Fruit fly (Drosophila melanogaster) whole organism, embryonic: ENCODE measurements around the gene CG5013.

Source experiments
- B-H1 ChIP-seq: fragments of 200-800 bp; sonication (Bioruptor generic); IDR thresholded peaks from 3 replicates; pipeline ENCODE4 v1.3.6; 2022; ENCODE audit warnings: missing biosample characterization, missing genetic modification characterization
- CG10366 ChIP-seq: fragments of 200-800 bp; sonication (Bioruptor generic); IDR thresholded peaks from 2 replicates; pipeline ENCODE4 v1.3.6; 2022; ENCODE audit warnings: missing biosample characterization, missing genetic modification characterization
- CG10565 ChIP-seq: fragments of 200-800 bp; sonication (Bioruptor generic); optimal IDR thresholded peaks from 3 replicates; lab custom pipeline; 2016; ENCODE audit warnings: missing biosample characterization, mild to moderate bottlenecking, missing genetic modification characterization
- CG11398 ChIP-seq: fragments of 200-800 bp; sonication (Bioruptor generic); optimal IDR thresholded peaks from 2 replicates; lab custom pipeline; 2016; ENCODE audit warnings: missing biosample characterization, missing genetic modification characterization
- CG11560 ChIP-seq: fragments of 200-800 bp; sonication (Bioruptor generic); IDR thresholded peaks from 3 replicates; pipeline ENCODE4 v1.3.6; 2022; ENCODE audit warnings: missing biosample characterization, missing genetic modification characterization
- CG12071 ChIP-seq: fragments of 200-800 bp; sonication (Bioruptor generic); optimal IDR thresholded peaks from 3 replicates; lab custom pipeline; 2018; ENCODE audit warnings: missing biosample characterization, mild to moderate bottlenecking, missing genetic modification characterization
- CG12299 ChIP-seq: fragments of 200-800 bp; sonication (Bioruptor generic); optimal IDR thresholded peaks from 2 replicates; lab custom pipeline; 2018; ENCODE audit warnings: missing biosample characterization, mild to moderate bottlenecking, missing genetic modification characterization
- CG12769 ChIP-seq: fragments of 200-800 bp; sonication (Bioruptor generic); optimal IDR thresholded peaks from 2 replicates; lab custom pipeline; 2019; ENCODE audit warnings: missing biosample characterization, mild to moderate bottlenecking, missing genetic modification characterization, moderate library complexity
- CG13123 ChIP-seq: fragments of 200-800 bp; sonication (Bioruptor generic); optimal IDR thresholded peaks from 2 replicates; lab custom pipeline; 2016; ENCODE audit warnings: missing biosample characterization, missing genetic modification characterization
- CG13296 ChIP-seq: fragments of 200-800 bp; sonication (Bioruptor generic); optimal IDR thresholded peaks from 3 replicates; lab custom pipeline; 2018; ENCODE audit warnings: missing biosample characterization, mild to moderate bottlenecking, missing genetic modification characterization
- CG13424 ChIP-seq: fragments of 200-800 bp; sonication (Bioruptor generic); optimal IDR thresholded peaks from 2 replicates; lab custom pipeline; 2019; ENCODE audit warnings: missing biosample characterization, mild to moderate bottlenecking, missing genetic modification characterization, moderate library complexity
- CG14050 ChIP-seq: fragments of 200-800 bp; sonication (Bioruptor generic); IDR thresholded peaks from 3 replicates; pipeline ENCODE4 v1.3.6; 2022; ENCODE audit warnings: missing biosample characterization, missing genetic modification characterization
- CG14965 ChIP-seq: fragments of 200-800 bp; sonication (Bioruptor generic); optimal IDR thresholded peaks from 2 replicates; lab custom pipeline; 2016; ENCODE audit warnings: missing biosample characterization, missing genetic modification characterization, borderline replicate concordance
- CG1529 ChIP-seq: fragments of 200-800 bp; sonication (Bioruptor generic); optimal IDR thresholded peaks from 3 replicates; lab custom pipeline; 2018; ENCODE audit warnings: missing biosample characterization, missing genetic modification characterization
- CG1647 ChIP-seq: fragments of 200-800 bp; sonication (Bioruptor generic); optimal IDR thresholded peaks from 3 replicates; lab custom pipeline; 2016; ENCODE audit warnings: missing biosample characterization, missing genetic modification characterization
- CG16863 ChIP-seq: fragments of 200-800 bp; sonication (Bioruptor generic); optimal IDR thresholded peaks from 3 replicates; lab custom pipeline; 2016; ENCODE audit warnings: missing biosample characterization, missing genetic modification characterization
- CG18619 ChIP-seq: fragments of 200-800 bp; sonication (Bioruptor generic); optimal IDR thresholded peaks from 3 replicates; lab custom pipeline; 2017; ENCODE audit warnings: missing biosample characterization, mild to moderate bottlenecking, missing genetic modification characterization
- CG2875 ChIP-seq: fragments of 200-800 bp; sonication (Bioruptor generic); optimal IDR thresholded peaks from 2 replicates; lab custom pipeline; 2017; ENCODE audit warnings: missing biosample characterization, mild to moderate bottlenecking, missing genetic modification characterization, missing genetic modification reagents
- CG3065 ChIP-seq: fragments of 200-800 bp; sonication (Bioruptor generic); optimal IDR thresholded peaks from 2 replicates; lab custom pipeline; 2016; ENCODE audit warnings: missing biosample characterization, missing genetic modification characterization
- CG31224 ChIP-seq: fragments of 200-800 bp; sonication (Bioruptor generic); IDR thresholded peaks from 2 replicates; pipeline ENCODE4 v1.3.6; 2022; ENCODE audit warnings: missing biosample characterization, missing genetic modification characterization
- CG31388 ChIP-seq: fragments of 200-800 bp; sonication (Bioruptor generic); optimal IDR thresholded peaks from 2 replicates; lab custom pipeline; 2016; ENCODE audit warnings: missing biosample characterization, missing genetic modification characterization
- CG34422 ChIP-seq: fragments of 200-800 bp; sonication (Bioruptor generic); IDR thresholded peaks from 3 replicates; pipeline ENCODE4 v1.3.6; 2022; ENCODE audit warnings: missing biosample characterization, missing genetic modification characterization
- CG4328 ChIP-seq: fragments of 200-800 bp; sonication (Bioruptor generic); optimal IDR thresholded peaks from 3 replicates; lab custom pipeline; 2017; ENCODE audit warnings: missing biosample characterization, missing genetic modification reagents, missing genetic modification characterization
- CG6854 ChIP-seq: fragments of 200-800 bp; sonication (Bioruptor generic); optimal IDR thresholded peaks from 3 replicates; lab custom pipeline; 2017; ENCODE audit warnings: missing biosample characterization, mild to moderate bottlenecking, missing genetic modification characterization
- CG7839 ChIP-seq: fragments of 200-800 bp; sonication (Bioruptor generic); optimal IDR thresholded peaks from 3 replicates; lab custom pipeline; 2018; ENCODE audit warnings: missing biosample characterization, mild to moderate bottlenecking, missing genetic modification characterization, moderate library complexity
- CG7928 ChIP-seq: fragments of 200-800 bp; sonication (Bioruptor generic); optimal IDR thresholded peaks from 2 replicates; lab custom pipeline; 2017; ENCODE audit warnings: missing biosample characterization, mild to moderate bottlenecking, missing genetic modification characterization
- CG8924 ChIP-seq: fragments of 200-800 bp; optimal IDR thresholded peaks from 3 replicates; lab custom pipeline; 2019; ENCODE audit warnings: missing biosample characterization, mild to moderate bottlenecking, missing genetic modification characterization, moderate library complexity
- CG9609 ChIP-seq: fragments of 200-800 bp; sonication (Bioruptor generic); optimal IDR thresholded peaks from 3 replicates; lab custom pipeline; 2016; ENCODE audit warnings: missing biosample characterization, missing genetic modification characterization
- CHES-1-like ChIP-seq: fragments of 200-800 bp; sonication (Bioruptor generic); optimal IDR thresholded peaks from 2 replicates; lab custom pipeline; 2016; ENCODE audit warnings: missing biosample characterization, missing genetic modification characterization
- D19A ChIP-seq: fragments of 200-800 bp; optimal IDR thresholded peaks from 3 replicates; lab custom pipeline; 2019; ENCODE audit warnings: missing biosample characterization, mild to moderate bottlenecking, missing genetic modification characterization, moderate library complexity
- Dref ChIP-seq: fragments of 200-800 bp; sonication (Bioruptor generic); IDR thresholded peaks from 2 replicates; pipeline ENCODE4 v1.3.6; 2022; ENCODE audit warnings: missing biosample characterization, missing genetic modification characterization
- Gug ChIP-seq: fragments of 200-800 bp; sonication (Bioruptor generic); IDR thresholded peaks from 4 replicates; pipeline ENCODE4 v1.3.6; 2022; ENCODE audit warnings: missing biosample characterization, missing genetic modification characterization
- Hr39 ChIP-seq: fragments of >200 bp; optimal IDR thresholded peaks from 2 replicates; lab custom pipeline; 2017
- Kr ChIP-seq: fragments of 200-800 bp; sonication (Bioruptor generic); optimal IDR thresholded peaks from 2 replicates; lab custom pipeline; 2017; ENCODE audit warnings: missing biosample characterization, mild to moderate bottlenecking, missing genetic modification characterization
- Lim3 ChIP-seq: fragments of 200-800 bp; sonication (Bioruptor generic); IDR thresholded peaks from 2 replicates; pipeline ENCODE4 v1.3.6; 2022; ENCODE audit warnings: missing biosample characterization, missing genetic modification characterization
- MESR4 ChIP-seq: fragments of 200-800 bp; sonication (Bioruptor generic); optimal IDR thresholded peaks from 2 replicates; lab custom pipeline; 2018; ENCODE audit warnings: missing biosample characterization, mild to moderate bottlenecking, missing genetic modification characterization, moderate library complexity
- Mes4 ChIP-seq: fragments of 200-800 bp; sonication (Bioruptor generic); optimal IDR thresholded peaks from 2 replicates; lab custom pipeline; 2016; ENCODE audit warnings: missing biosample characterization, missing genetic modification characterization
- Neu2 ChIP-seq: fragments of 200-800 bp; sonication (Bioruptor generic); optimal IDR thresholded peaks from 3 replicates; lab custom pipeline; 2016; ENCODE audit warnings: missing biosample characterization, missing genetic modification characterization, borderline replicate concordance
- Opbp ChIP-seq: fragments of 200-800 bp; sonication (Bioruptor generic); IDR thresholded peaks from 3 replicates; pipeline ENCODE4 v1.3.6; 2022; ENCODE audit warnings: missing biosample characterization, missing genetic modification characterization; ENCODE audit not compliant: partially characterized antibody
- Optix ChIP-seq: fragments of 200-800 bp; sonication (Bioruptor generic); IDR thresholded peaks from 3 replicates; pipeline ENCODE4 v1.3.6; 2022; ENCODE audit warnings: missing biosample characterization, missing genetic modification characterization
- Sox102F ChIP-seq: fragments of 200-800 bp; sonication (Bioruptor generic); optimal IDR thresholded peaks from 2 replicates; lab custom pipeline; 2018; ENCODE audit warnings: missing biosample characterization, mild to moderate bottlenecking, missing genetic modification characterization, moderate library complexity
- Trl ChIP-seq, 3 experiments: fragments of >200 bp in 2 of 3; fragments of 200-800 bp in 1 of 3; sonication (Bioruptor generic) in 1 of 3; optimal IDR thresholded peaks; 2 replicates in 1 of 3; 3 replicates in 2 of 3; lab custom pipeline; 2016 to 2017; ENCODE audit warnings: missing biosample characterization in 1 of 3, missing genetic modification characterization in 1 of 3
- abd-A ChIP-seq: fragments of 200-800 bp; sonication (Bioruptor generic); optimal IDR thresholded peaks from 3 replicates; lab custom pipeline; 2019; ENCODE audit warnings: missing biosample characterization, mild to moderate bottlenecking, missing genetic modification characterization, moderate library complexity
- ase ChIP-seq: fragments of 200-800 bp; sonication (Bioruptor generic); IDR thresholded peaks from 3 replicates; pipeline ENCODE4 v1.3.6; 2022; ENCODE audit warnings: missing biosample characterization, missing genetic modification characterization
- ato ChIP-seq: fragments of 200-800 bp; sonication (Bioruptor generic); IDR thresholded peaks from 2 replicates; pipeline ENCODE4 v1.3.6; 2022; ENCODE audit warnings: missing biosample characterization, missing genetic modification characterization; ENCODE audit not compliant: partially characterized antibody
- gfzf ChIP-seq: fragments of 200-800 bp; sonication (Bioruptor generic); optimal IDR thresholded peaks from 2 replicates; lab custom pipeline; 2016; ENCODE audit warnings: missing biosample characterization, mild to moderate bottlenecking, missing genetic modification characterization, moderate library complexity
- kni ChIP-seq: fragments of 200-800 bp; sonication (Bioruptor generic); optimal IDR thresholded peaks from 3 replicates; lab custom pipeline; 2017; ENCODE audit warnings: mild to moderate bottlenecking, missing biosample characterization, missing genetic modification reagents, missing genetic modification characterization
- otp ChIP-seq: fragments of 200-800 bp; sonication (Bioruptor generic); IDR thresholded peaks from 3 replicates; pipeline ENCODE4, ENCODE4 v1.3.6; 2022; ENCODE audit warnings: missing biosample characterization, missing genetic modification characterization
- pb ChIP-seq: fragments of 200-800 bp; sonication (Bioruptor generic); optimal IDR thresholded peaks from 3 replicates; lab custom pipeline; 2016; ENCODE audit warnings: missing biosample characterization, missing genetic modification characterization
- trem ChIP-seq: fragments of 200-800 bp; optimal IDR thresholded peaks from 3 replicates; lab custom pipeline; 2019; ENCODE audit warnings: missing biosample characterization, mild to moderate bottlenecking, missing genetic modification characterization, moderate library complexity

CG5013 gene

DNA sequence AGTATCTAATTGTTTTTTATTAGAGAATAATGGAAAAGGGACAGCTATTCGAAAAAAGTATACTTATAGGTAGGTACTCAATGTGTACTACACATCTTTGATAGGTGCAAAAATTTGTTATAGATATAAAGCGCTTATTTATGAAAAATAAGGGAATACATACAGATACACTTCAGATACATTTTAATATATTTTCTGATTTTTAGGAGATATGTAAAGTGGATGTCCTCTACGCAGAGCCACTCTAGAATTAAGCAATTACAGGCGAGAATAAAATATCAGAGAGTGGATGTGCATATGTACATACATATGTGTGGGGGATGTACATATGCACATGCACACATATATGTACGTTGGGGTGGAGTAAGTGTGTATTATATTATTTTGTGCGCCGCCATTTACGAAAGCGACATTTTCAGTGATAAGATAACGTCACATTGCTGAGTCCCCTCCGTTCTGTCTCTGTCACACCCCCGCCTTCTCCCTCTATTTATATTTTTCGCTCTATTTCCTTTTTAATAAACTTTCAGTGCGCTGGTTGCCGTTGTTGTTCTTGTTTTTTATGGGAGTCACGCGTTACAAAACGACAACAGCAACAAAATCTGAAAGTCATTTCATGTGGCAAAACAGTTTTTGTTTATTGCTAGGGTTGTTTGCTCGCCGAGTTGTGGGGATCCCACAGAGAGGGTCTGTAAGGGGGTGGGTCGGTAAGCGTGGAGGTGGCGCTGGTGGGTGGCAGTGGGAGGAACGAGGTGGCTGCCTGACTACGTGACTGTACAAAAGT, 44.6 kb upstream of the CG5013 start (continued):
- TF ChIP-seq CG2875 (GFP tag; lab: Kevin White, UChicago) (no peak), Trl (optimal IDR thresholded peaks at IDR 0.05; lab: Kevin White, UChicago) (no peak), Trl (GFP tag; optimal IDR thresholded peaks at IDR 0.05; lab: Kevin White, UChicago) (no peak), MESR4 (GFP tag; lab: Kevin White, UChicago) (no peak), CG14050 (GFP tag; lab: Robert Waterston, UW) (no peak), CG7839 (tag; lab: Kevin White, UChicago) (no peak), Kr (no peak), otp (GFP tag; lab: Robert Waterston, UW) (no peak), CG13424 (peak; percentile 21), kni (peak; percentile 15), Sox102F (GFP tag; lab: Kevin White, UChicago) (no peak), CG11560 (tag; lab: Robert Waterston, UW) (no peak), CG13296 (peak; percentile 67), Neu2 (GFP tag; lab: Kevin White, UChicago) (no peak), CG9609 (GFP tag; lab: Kevin White, UChicago) (no peak), ato (GFP tag; lab: Robert Waterston, UW) (no peak), CG8924 (tag; lab: Kevin White, UChicago) (peak; percentile 7), CG6854 (GFP tag; lab: Kevin White, UChicago) (peak; percentile 48), B-H1 (GFP tag; lab: Robert Waterston, UW) (no peak), CG16863 (GFP tag; lab: Kevin White, UChicago) (no peak), CG34422 (peak; percentile 15; the same call in 1 of the 3 replicates), CG11398 (GFP tag; lab: Kevin White, UChicago) (no peak), CG10366 (GFP tag; lab: Robert Waterston, UW) (no peak), CG12769 (tag; lab: Kevin White, UChicago) (no peak), CG14965 (GFP tag; lab: Kevin White, UChicago) (no peak), CG1647 (GFP tag; lab: Kevin White, UChicago) (no peak), Opbp (GFP tag; lab: Robert Waterston, UW) (no peak), Dref (GFP tag; lab: Robert Waterston, UW) (no peak), trem (tag; lab: Kevin White, UChicago) (no peak), CG7928 (GFP tag; lab: Kevin White, UChicago) (no peak), abd-A (tag; lab: Kevin White, UChicago) (no peak), CG12071 (GFP tag; lab: Kevin White, UChicago) (peak; percentile 59), CG10565 (GFP tag; lab: Kevin White, UChicago) (no peak), Mes4 (no peak), Optix (GFP tag; lab: Robert Waterston, UW) (no peak), Gug (GFP tag; lab: Robert Waterston, UW) (no peak), Hr39 (no peak), D19A (tag; lab: Kevin White, UChicago) (no peak), CHES-1-like (GFP tag; lab: Kevin White, UChicago) (no peak), gfzf (GFP tag; lab: Kevin White, UChicago) (no peak), CG13123 (GFP tag; lab: Kevin White, UChicago) (no peak), Lim3 (GFP tag; lab: Robert Waterston, UW) (no peak), CG31388 (GFP tag; lab: Kevin White, UChicago) (no peak), pb (no peak), CG12299 (no peak), CG3065 (GFP tag; lab: Kevin White, UChicago) (no peak), CG4328 (GFP tag; lab: Kevin White, UChicago) (peak; percentile 54), ase (GFP tag; lab: Robert Waterston, UW) (no peak), CG31224 (GFP tag; lab: Robert Waterston, UW) (no peak), CG1529 (GFP tag; lab: Kevin White, UChicago) (no peak), CG18619 (GFP tag; lab: Kevin White, UChicago) (no peak)
